Worm (Caenorhabditis elegans) whole organism, L2 larva: ENCODE measurements around the gene dnj-2.

ENCODE experiments used
- C34F6.9 ChIP-seq: fragments of 150-350 bp; optimal IDR thresholded peaks from 2 replicates; lab custom pipeline; 2014; ENCODE audit warnings: missing biosample characterization, missing genetic modification characterization
- F13H6.1 ChIP-seq: sonication (generic microtip); optimal IDR thresholded peaks from 2 replicates; lab custom pipeline; 2016; ENCODE audit warnings: missing genetic modification characterization, missing compliant biosample characterization
- ZK546.5 ChIP-seq: sonication (generic microtip); optimal IDR thresholded peaks from 2 replicates; lab custom pipeline; 2017; ENCODE audit warnings: missing biosample characterization, missing genetic modification characterization
- alr-1 ChIP-seq: fragments of 150-350 bp; optimal IDR thresholded peaks from 2 replicates; lab custom pipeline; 2014; ENCODE audit warnings: missing biosample characterization, missing genetic modification characterization
- aly-2 ChIP-seq: fragments of 150-350 bp; optimal IDR thresholded peaks from 2 replicates; lab custom pipeline; 2014; ENCODE audit warnings: missing biosample characterization, missing genetic modification characterization
- ama-1 ChIP-seq: fragments of 150-350 bp; optimal IDR thresholded peaks from 2 replicates; lab custom pipeline; 2018; ENCODE audit warnings: inconsistent platforms
- blmp-1 ChIP-seq: sonication (generic microtip); optimal IDR thresholded peaks from 2 replicates; lab custom pipeline; 2017; ENCODE audit warnings: missing genetic modification characterization, mild to moderate bottlenecking, missing compliant biosample characterization, antibody characterized with exemption, moderate library complexity; ENCODE audit not compliant: insufficient read depth
- ceh-16 ChIP-seq: fragments of 150-350 bp; optimal IDR thresholded peaks from 2 replicates; lab custom pipeline; 2014; ENCODE audit warnings: missing biosample characterization, missing genetic modification characterization
- crh-2 ChIP-seq: sonication (generic microtip); optimal IDR thresholded peaks from 2 replicates; lab custom pipeline; 2017; ENCODE audit warnings: missing biosample characterization, missing genetic modification characterization
- dmd-4 ChIP-seq: sonication (generic microtip); optimal IDR thresholded peaks from 2 replicates; lab custom pipeline; 2017; ENCODE audit warnings: missing biosample characterization, missing genetic modification characterization
- egl-27 ChIP-seq: sonication (generic microtip); optimal IDR thresholded peaks from 3 replicates; lab custom pipeline; 2017; ENCODE audit warnings: missing biosample characterization, missing genetic modification reagents, missing genetic modification characterization
- elt-1 ChIP-seq: fragments of 150-350 bp; optimal IDR thresholded peaks from 2 replicates; lab custom pipeline; 2014; ENCODE audit warnings: missing biosample characterization, missing genetic modification characterization
- gmeb-1 ChIP-seq: fragments of 150-350 bp; optimal IDR thresholded peaks from 2 replicates; lab custom pipeline; 2014; ENCODE audit warnings: missing biosample characterization, missing genetic modification characterization
- lin-11 ChIP-seq: fragments of 150-350 bp; sonication (generic microtip); optimal IDR thresholded peaks from 2 replicates; lab custom pipeline; 2014; ENCODE audit warnings: missing biosample characterization, missing genetic modification characterization, inconsistent platforms, mixed read lengths
- lin-13 ChIP-seq: fragments of 150-350 bp; optimal IDR thresholded peaks from 2 replicates; lab custom pipeline; 2014; ENCODE audit warnings: missing biosample characterization, missing genetic modification reagents, missing genetic modification characterization
- lin-39 ChIP-seq: fragments of 150-350 bp; optimal IDR thresholded peaks from 2 replicates; lab custom pipeline; 2014; ENCODE audit warnings: missing biosample characterization, missing genetic modification reagents, missing genetic modification characterization
- lsy-2 ChIP-seq, 2 experiments: fragments of 150-350 bp in 1 of 2; sonication (generic microtip) in 1 of 2; optimal IDR thresholded peaks; 2 replicates each; lab custom pipeline; 2014 to 2017; ENCODE audit warnings: missing biosample characterization in 2 of 2, missing genetic modification characterization in 2 of 2
- mab-5 ChIP-seq: fragments of 150-350 bp; optimal IDR thresholded peaks from 2 replicates; lab custom pipeline; 2014; ENCODE audit warnings: missing biosample characterization, missing genetic modification characterization
- mdl-1 ChIP-seq, 2 experiments: fragments of 150-350 bp in 1 of 2; sonication (generic microtip) in 1 of 2; optimal IDR thresholded peaks; 2 replicates each; lab custom pipeline; 2017; ENCODE audit warnings: missing biosample characterization in 2 of 2, missing genetic modification characterization in 2 of 2
- nhr-10 ChIP-seq: sonication (generic microtip); optimal IDR thresholded peaks from 2 replicates; lab custom pipeline; 2017; ENCODE audit warnings: missing biosample characterization, missing genetic modification characterization
- nhr-129 ChIP-seq: fragments of 150-350 bp; optimal IDR thresholded peaks from 2 replicates; lab custom pipeline; 2014; ENCODE audit warnings: missing biosample characterization, missing genetic modification characterization
- nhr-23 ChIP-seq: fragments of 150-350 bp; optimal IDR thresholded peaks from 2 replicates; lab custom pipeline; 2014; ENCODE audit warnings: missing biosample characterization, missing genetic modification reagents, missing genetic modification characterization
- nhr-25 ChIP-seq: fragments of 150-350 bp; sonication (generic microtip); optimal IDR thresholded peaks from 3 replicates; lab custom pipeline; 2014; ENCODE audit warnings: missing biosample characterization, missing genetic modification characterization
- nhr-6 ChIP-seq: fragments of 150-350 bp; optimal IDR thresholded peaks from 2 replicates; lab custom pipeline; 2014; ENCODE audit warnings: missing biosample characterization, missing genetic modification characterization
- peb-1 ChIP-seq: fragments of 150-350 bp; optimal IDR thresholded peaks from 2 replicates; lab custom pipeline; 2014; ENCODE audit warnings: missing biosample characterization, missing genetic modification characterization
- skn-1 ChIP-seq: sonication (generic microtip); optimal IDR thresholded peaks from 2 replicates; lab custom pipeline; 2017; ENCODE audit warnings: missing biosample characterization, missing genetic modification characterization
- sma-9 ChIP-seq, 2 experiments: fragments of 150-350 bp in 1 of 2; sonication (generic microtip) in 1 of 2; optimal IDR thresholded peaks; 2 replicates each; lab custom pipeline; 2014 to 2016; ENCODE audit warnings: missing genetic modification characterization in 2 of 2, mild to moderate bottlenecking in 1 of 2, missing biosample characterization in 1 of 2, missing compliant biosample characterization in 1 of 2, missing genetic modification reagents in 1 of 2, moderate library complexity in 1 of 2
- snpc-4 ChIP-seq: fragments of 150-350 bp; optimal IDR thresholded peaks from 2 replicates; lab custom pipeline; 2014; ENCODE audit warnings: missing biosample characterization, missing genetic modification characterization
- unc-39 ChIP-seq: fragments of 150-350 bp; optimal IDR thresholded peaks from 2 replicates; lab custom pipeline; 2014; ENCODE audit warnings: missing biosample characterization, missing genetic modification characterization
- unc-55 ChIP-seq: fragments of 150-350 bp; sonication (generic microtip); optimal IDR thresholded peaks from 3 replicates; lab custom pipeline; 2014; ENCODE audit warnings: missing biosample characterization, missing genetic modification reagents, missing genetic modification characterization
- zag-1 ChIP-seq: fragments of 150-350 bp; optimal IDR thresholded peaks from 2 replicates; lab custom pipeline; 2014; ENCODE audit warnings: missing biosample characterization, missing genetic modification characterization
- ztf-1 ChIP-seq: fragments of 200-800 bp; sonication (Bioruptor generic); conservative IDR thresholded peaks from 2 replicates; pipeline ENCODE4 v1.3.6; 2022; ENCODE audit warnings: missing genetic modification characterization, missing compliant biosample characterization
- ztf-4 ChIP-seq: fragments of 150-350 bp; optimal IDR thresholded peaks from 2 replicates; lab custom pipeline; 2014; ENCODE audit warnings: missing biosample characterization, missing genetic modification characterization

The dnj-2 gene

DNA sequence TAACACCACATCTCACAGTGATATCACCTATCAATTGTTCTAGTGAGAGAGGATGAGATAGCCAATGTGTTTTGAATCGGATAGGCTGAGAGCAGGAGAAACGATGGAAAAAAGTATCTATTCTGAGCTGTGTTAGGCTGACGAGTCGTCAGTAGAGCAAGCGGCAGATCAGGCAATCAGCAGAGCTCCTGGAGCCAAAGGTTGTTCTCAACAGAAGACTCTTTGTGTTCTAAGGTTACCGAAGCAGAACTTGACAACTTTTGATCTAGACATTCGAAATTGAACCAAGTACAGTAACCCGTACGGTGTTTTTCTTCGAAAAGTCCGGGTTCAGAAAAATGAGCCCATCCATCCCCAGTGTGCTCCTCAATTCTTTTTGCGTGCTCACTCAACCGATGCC, 39.0 kb upstream of the dnj-2 start:
- TF ChIP-seq snpc-4 (tag; lab: Kevin White, UChicago) (no peak), blmp-1 (tag; lab: Kevin White, UChicago) (no peak), nhr-129 (tag; lab: Kevin White, UChicago) (peak; percentile 12), F13H6.1 (tag; lab: Kevin White, UChicago) (peak; percentile 8), ZK546.5 (no peak), nhr-10 (tag; lab: Kevin White, UChicago) (no peak)

DNA sequence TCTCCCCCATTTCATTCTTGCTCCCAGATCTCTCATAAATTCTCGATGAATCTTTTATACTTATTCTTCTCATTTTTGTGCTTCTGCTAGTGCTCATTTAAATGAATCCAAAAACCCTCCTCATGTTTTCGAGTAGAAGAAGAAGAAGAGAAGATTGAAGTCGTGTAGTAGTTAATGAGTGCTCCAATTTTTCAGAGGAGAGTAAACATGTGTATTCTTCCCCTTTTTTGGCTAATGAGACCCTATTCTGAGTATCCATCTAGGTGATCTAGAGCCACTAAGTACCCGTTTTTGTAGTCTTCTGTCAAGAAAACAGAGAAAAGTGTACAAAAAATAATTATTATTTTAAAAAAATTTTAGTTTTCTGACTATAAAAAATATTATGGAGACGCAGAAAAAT, 37.8 kb upstream of the dnj-2 start:
- TF ChIP-seq egl-27 (tag; lab: Kevin White, UChicago) = no peak
- TF ChIP-seq ama-1 (lab: Kevin White, UChicago) = no peak
- no peak for TF ChIP-seq ZK546.5
- no peak for TF ChIP-seq lsy-2 (tag; optimal IDR thresholded peaks at IDR 0.05; lab: Kevin White, UChicago)
- no peak for TF ChIP-seq C34F6.9 (tag; lab: Kevin White, UChicago)
- no peak for TF ChIP-seq mab-5 (tag; lab: Kevin White, UChicago)
- no peak for TF ChIP-seq alr-1 (tag; lab: Kevin White, UChicago)
- no peak for TF ChIP-seq nhr-23 (tag; lab: Kevin White, UChicago)
- TF ChIP-seq ztf-1 (GFP tag; lab: Robert Waterston, UW) = no peak
- TF ChIP-seq dmd-4 (tag; lab: Kevin White, UChicago) = no peak
- TF ChIP-seq gmeb-1 (tag; lab: Kevin White, UChicago) = no peak
- TF ChIP-seq lin-39 = no peak
- no peak for TF ChIP-seq aly-2 (tag; lab: Kevin White, UChicago)
- no peak for TF ChIP-seq F13H6.1 (tag; lab: Kevin White, UChicago)
- TF ChIP-seq peb-1 (tag; lab: Kevin White, UChicago) = no peak
- TF ChIP-seq nhr-25 (tag; lab: Kevin White, UChicago) = no peak
- TF ChIP-seq elt-1 (tag; lab: Kevin White, UChicago) = no peak

DNA sequence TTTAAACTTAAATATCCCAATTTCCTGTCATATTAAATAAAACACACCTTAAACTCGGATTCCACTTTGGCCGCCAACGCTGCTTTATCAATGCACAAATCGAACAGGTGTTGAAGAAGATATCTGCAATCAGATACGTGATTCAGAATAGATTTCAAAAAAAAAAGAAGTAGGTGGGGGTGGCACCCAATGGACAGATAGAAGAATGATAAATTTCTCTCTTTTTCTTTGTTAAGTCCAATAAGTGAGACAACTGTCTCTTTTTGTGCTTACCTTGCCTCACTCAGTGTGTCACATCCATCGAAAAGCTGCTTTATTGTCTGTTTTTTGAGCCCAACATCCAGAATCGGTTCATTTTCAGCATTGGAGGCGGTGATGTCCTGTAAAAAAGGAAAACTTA, 37.0 kb upstream of the dnj-2 start:
- TF ChIP-seq unc-55 (GFP tag; lab: Kevin White, UChicago) (no peak), zag-1 (tag; lab: Kevin White, UChicago) (no peak), peb-1 (tag; lab: Kevin White, UChicago) (no peak), F13H6.1 (tag; lab: Kevin White, UChicago) (peak; percentile 62), ztf-1 (GFP tag; lab: Robert Waterston, UW) (no peak), lin-13 (GFP tag; lab: Kevin White, UChicago) (no peak), nhr-6 (tag; lab: Kevin White, UChicago) (no peak), lsy-2 (tag; optimal IDR thresholded peaks at IDR 0.05; lab: Kevin White, UChicago) (peak in 1 of 2 experiments; percentile 7), nhr-129 (tag; lab: Kevin White, UChicago) (peak; percentile 34), snpc-4 (tag; lab: Kevin White, UChicago) (no peak), lin-11 (tag; lab: Kevin White, UChicago) (no peak), C34F6.9 (tag; lab: Kevin White, UChicago) (peak; percentile 38), mab-5 (tag; lab: Kevin White, UChicago) (peak; percentile 42), unc-39 (tag; lab: Kevin White, UChicago) (no peak), sma-9 (GFP tag; optimal IDR thresholded peaks at IDR 0.05; lab: Kevin White, UChicago) (peak; percentile 69), sma-9 (tag; optimal IDR thresholded peaks at IDR 0.05; lab: Kevin White, UChicago) (no peak), ceh-16 (tag; lab: Kevin White, UChicago) (no peak), skn-1 (no peak)
- TF ChIP-seq, all 48 proteins: peak for 6

DNA sequence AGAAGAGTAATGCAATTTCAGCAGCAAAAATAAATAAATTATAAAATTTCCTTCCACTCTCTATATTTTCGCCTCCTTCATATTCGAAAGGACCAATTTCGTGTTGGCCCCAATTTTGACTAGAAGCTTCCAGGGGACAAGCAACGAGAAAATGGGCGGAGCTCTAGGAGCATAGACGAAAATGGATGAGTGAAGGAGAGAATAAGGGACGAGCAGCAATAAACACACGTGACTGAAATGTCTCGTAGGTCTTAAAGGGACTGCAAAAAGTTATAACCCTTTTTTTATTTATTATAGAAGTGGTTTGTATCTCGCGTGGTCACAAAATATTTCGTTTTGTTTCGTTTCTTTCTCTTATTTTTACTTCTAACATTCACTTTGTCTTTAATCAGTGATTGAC, 36.0 kb upstream of the dnj-2 start:
- peak; percentile 44 for TF ChIP-seq unc-55 (GFP tag; lab: Kevin White, UChicago)
- no peak for TF ChIP-seq aly-2 (tag; lab: Kevin White, UChicago)
- no peak for TF ChIP-seq peb-1 (tag; lab: Kevin White, UChicago)
- TF ChIP-seq sma-9 (GFP tag; optimal IDR thresholded peaks at IDR 0.05; lab: Kevin White, UChicago) = peak; percentile 13
- no peak for TF ChIP-seq sma-9 (tag; optimal IDR thresholded peaks at IDR 0.05; lab: Kevin White, UChicago)
- TF ChIP-seq elt-1 (tag; lab: Kevin White, UChicago) = no peak
- TF ChIP-seq C34F6.9 (tag; lab: Kevin White, UChicago) = peak; percentile 55
- TF ChIP-seq ztf-4 (tag; lab: Kevin White, UChicago) = peak; percentile 11
- TF ChIP-seq crh-2 = peak; percentile 34
- no peak for TF ChIP-seq skn-1
- peak; percentile 2 for TF ChIP-seq nhr-129 (tag; lab: Kevin White, UChicago)
- peak in 1 of 2 experiments; percentile 57 for TF ChIP-seq mdl-1 (tag; optimal IDR thresholded peaks at IDR 0.05; lab: Kevin White, UChicago)
- peak in 1 of 2 experiments; percentile 49 for TF ChIP-seq lsy-2 (tag; optimal IDR thresholded peaks at IDR 0.05; lab: Kevin White, UChicago)
- TF ChIP-seq mab-5 (tag; lab: Kevin White, UChicago) = peak; percentile 61
- peak; percentile 51 for TF ChIP-seq zag-1 (tag; lab: Kevin White, UChicago)
